Fruit fly (Drosophila melanogaster): ENCODE results near the gene pic.
A peak's percentile ranks its signal among the peaks of the same experiment; 100 is the strongest.

pic gene

dm6 chr3R:13012351-13012750, 39.7 kb upstream of the pic start (continued):
- TF ChIP-seq jigr1 (GFP tag; IDR thresholded peaks at IDR 0.05): no peak
- TF ChIP-seq HLHmδ (GFP tag; optimal IDR thresholded peaks at IDR 0.05): peak; percentile 26
- peak; percentile 77 for TF ChIP-seq dysf (GFP tag; IDR thresholded peaks at IDR 0.05)
- TF ChIP-seq CG11456 (GFP tag; IDR thresholded peaks at IDR 0.05): peak; percentile 73
- no peak for TF ChIP-seq mld (GFP tag; IDR thresholded peaks at IDR 0.05; ENCODE audit: partially characterized antibody)
- TF ChIP-seq CG13424 (tag; optimal IDR thresholded peaks at IDR 0.05): peak; percentile 54
- TF ChIP-seq CG11723 (GFP tag; optimal IDR thresholded peaks at IDR 0.05): peak; percentile 49
- peak; percentile 56 for TF ChIP-seq p53 (GFP tag; optimal IDR thresholded peaks at IDR 0.05)
- peak; percentile 1 for TF ChIP-seq CG30431 (GFP tag; optimal IDR thresholded peaks at IDR 0.05)
- no peak for TF ChIP-seq ato (GFP tag; IDR thresholded peaks at IDR 0.05; ENCODE audit: partially characterized antibody)
- peak; percentile 60 for TF ChIP-seq CG13624 (GFP tag; optimal IDR thresholded peaks at IDR 0.05)
- TF ChIP-seq chinmo (GFP tag; IDR thresholded peaks at IDR 0.05; ENCODE audit: partially characterized antibody): 0 out of 4 replicates have a peak, but pooled peaks have one; percentile 67
- 0 out of 2 replicates have a peak, but pooled peaks have one; percentile 41 for TF ChIP-seq CG14014 (GFP tag; IDR thresholded peaks at IDR 0.05)
- TF ChIP-seq CG17612 (GFP tag; IDR thresholded peaks at IDR 0.05): no peak
- TF ChIP-seq CG13287 (GFP tag; IDR thresholded peaks at IDR 0.05; ENCODE audit: partially characterized antibody): no peak
- TF ChIP-seq CG15269 (tag; optimal IDR thresholded peaks at IDR 0.05): no peak
- no peak for TF ChIP-seq Dll (GFP tag; IDR thresholded peaks at IDR 0.05; ENCODE audit: partially characterized antibody)
- no peak for TF ChIP-seq CG6254 (GFP tag; optimal IDR thresholded peaks at IDR 0.05)
- no peak for TF ChIP-seq hth (optimal IDR thresholded peaks at IDR 0.05)
- TF ChIP-seq CHES-1-like (GFP tag; optimal IDR thresholded peaks at IDR 0.05): peak; percentile 66
- TF ChIP-seq CG10543 (GFP tag; optimal IDR thresholded peaks at IDR 0.05): peak; percentile 61
- peak; percentile 27; the same call in 1 of the 2 replicates for TF ChIP-seq ssp (GFP tag; IDR thresholded peaks at IDR 0.05)
- peak; percentile 37; the same call in 1 of the 2 replicates for TF ChIP-seq dati (GFP tag; IDR thresholded peaks at IDR 0.05)
- TF ChIP-seq CG8290 (GFP tag; optimal IDR thresholded peaks at IDR 0.05): no peak
- peak in 1 of 2 experiments; percentile 77 for TF ChIP-seq CG8290 (tag; optimal IDR thresholded peaks at IDR 0.05)
- peak; percentile 65 for TF ChIP-seq CG17359 (tag; optimal IDR thresholded peaks at IDR 0.05)
- TF ChIP-seq CG6654 (GFP tag; optimal IDR thresholded peaks at IDR 0.05): no peak
- peak; percentile 63 for TF ChIP-seq tin (GFP tag; optimal IDR thresholded peaks at IDR 0.05)
- TF ChIP-seq CG9215 (GFP tag; IDR thresholded peaks at IDR 0.05): peak; percentile 23; the same call in 1 of the 2 replicates
- no peak for TF ChIP-seq zen2 (GFP tag; IDR thresholded peaks at IDR 0.05; ENCODE audit: partially characterized antibody)
- TF ChIP-seq Hand (GFP tag; optimal IDR thresholded peaks at IDR 0.05): peak; percentile 50
- TF ChIP-seq Drgx (GFP tag; IDR thresholded peaks at IDR 0.05): peak; percentile 84
- TF ChIP-seq BEAF-32 (GFP tag; optimal IDR thresholded peaks at IDR 0.05): no peak
- peak; percentile 2 for TF ChIP-seq CG12744 (GFP tag; optimal IDR thresholded peaks at IDR 0.05)
- TF ChIP-seq vfl (GFP tag; optimal IDR thresholded peaks at IDR 0.05): peak; percentile 60
- peak; percentile 57 for TF ChIP-seq CG12299 (tag; optimal IDR thresholded peaks at IDR 0.05)
- TF ChIP-seq CG32532 (GFP tag; IDR thresholded peaks at IDR 0.05): peak; percentile 68; the same call in 1 of the 2 replicates
- TF ChIP-seq grn (GFP tag; optimal IDR thresholded peaks at IDR 0.05): no peak
- peak; percentile 26 for TF ChIP-seq CG12659 (GFP tag; optimal IDR thresholded peaks at IDR 0.05)
- peak; percentile 63 for TF ChIP-seq CG17328 (GFP tag; IDR thresholded peaks at IDR 0.05)
- TF ChIP-seq Gug (GFP tag; IDR thresholded peaks at IDR 0.05): peak; percentile 65; the same call in 3 of the 4 replicates
- TF ChIP-seq CG8089 (GFP tag; optimal IDR thresholded peaks at IDR 0.05): peak; percentile 55
- no peak for TF ChIP-seq hbn (GFP tag; IDR thresholded peaks at IDR 0.05; ENCODE audit: partially characterized antibody)
- peak; percentile 45 for TF ChIP-seq CG12391 (tag; optimal IDR thresholded peaks at IDR 0.05)
- no peak for TF ChIP-seq CG14860 (GFP tag; IDR thresholded peaks at IDR 0.05; ENCODE audit: partially characterized antibody)
- TF ChIP-seq lola (GFP tag; optimal IDR thresholded peaks at IDR 0.05): peak in 1 of 3 experiments; percentile 3
- peak; percentile 55; the same call in 2 of the 3 replicates for TF ChIP-seq H15 (GFP tag; IDR thresholded peaks at IDR 0.05)
- TF ChIP-seq pnt (GFP tag; optimal IDR thresholded peaks at IDR 0.05): peak; percentile 40
- peak; percentile 61 for TF ChIP-seq CG3163 (GFP tag; optimal IDR thresholded peaks at IDR 0.05)
- TF ChIP-seq CG14050 (GFP tag; IDR thresholded peaks at IDR 0.05): peak; percentile 55

Data from whole organism, embryonic.